Fruit fly (Drosophila melanogaster) whole organism, embryonic: ENCODE results near the gene Eip75B.
A peak's percentile ranks its signal among the peaks of the same experiment; 100 is the strongest.

Source experiments
- Bgb ChIP-seq: fragments of 200-800 bp; sonication (Bioruptor generic); IDR thresholded peaks from 2 replicates; pipeline ENCODE4 v1.3.6; 2022; ENCODE audit warnings: missing biosample characterization, missing genetic modification characterization; ENCODE audit not compliant: partially characterized antibody
- BtbVII ChIP-seq: fragments of 200-800 bp; sonication (Bioruptor generic); optimal IDR thresholded peaks from 3 replicates; lab custom pipeline; 2017; ENCODE audit warnings: missing biosample characterization, mild to moderate bottlenecking, missing genetic modification characterization
- CG10366 ChIP-seq: fragments of 200-800 bp; sonication (Bioruptor generic); IDR thresholded peaks from 2 replicates; pipeline ENCODE4 v1.3.6; 2022; ENCODE audit warnings: missing biosample characterization, missing genetic modification characterization
- CG10654 ChIP-seq: fragments of 200-800 bp; sonication (Bioruptor generic); optimal IDR thresholded peaks from 2 replicates; lab custom pipeline; 2016; ENCODE audit warnings: missing biosample characterization, missing genetic modification characterization
- CG11504 ChIP-seq: fragments of 200-800 bp; sonication (Bioruptor generic); optimal IDR thresholded peaks from 3 replicates; lab custom pipeline; 2019; ENCODE audit warnings: missing biosample characterization, mild to moderate bottlenecking, missing genetic modification characterization, moderate library complexity
- CG1233 ChIP-seq: fragments of 200-800 bp; sonication (Bioruptor generic); optimal IDR thresholded peaks from 4 replicates; lab custom pipeline; 2018; ENCODE audit warnings: missing biosample characterization, mild to moderate bottlenecking, missing genetic modification characterization
- CG12391 ChIP-seq: fragments of 200-800 bp; sonication (Bioruptor generic); optimal IDR thresholded peaks from 3 replicates; lab custom pipeline; 2018; ENCODE audit warnings: missing biosample characterization, mild to moderate bottlenecking, missing genetic modification characterization, moderate library complexity
- CG14014 ChIP-seq: fragments of 200-800 bp; sonication (Bioruptor generic); IDR thresholded peaks from 2 replicates; pipeline ENCODE4 v1.3.6; 2022; ENCODE audit warnings: missing biosample characterization, missing genetic modification characterization
- CG14860 ChIP-seq: fragments of 200-800 bp; sonication (Bioruptor generic); IDR thresholded peaks from 3 replicates; pipeline ENCODE4 v1.3.6; 2022; ENCODE audit warnings: missing biosample characterization, missing genetic modification characterization; ENCODE audit not compliant: partially characterized antibody
- CG2875 ChIP-seq: fragments of 200-800 bp; sonication (Bioruptor generic); optimal IDR thresholded peaks from 2 replicates; lab custom pipeline; 2017; ENCODE audit warnings: missing biosample characterization, mild to moderate bottlenecking, missing genetic modification characterization, missing genetic modification reagents
- CG2889 ChIP-seq: fragments of 200-800 bp; sonication (Bioruptor generic); IDR thresholded peaks from 3 replicates; pipeline ENCODE4 v1.3.6; 2022; ENCODE audit warnings: missing biosample characterization, missing genetic modification characterization
- CG30431 ChIP-seq: fragments of 200-800 bp; sonication (Bioruptor generic); optimal IDR thresholded peaks from 2 replicates; lab custom pipeline; 2017; ENCODE audit warnings: missing biosample characterization, missing genetic modification characterization
- CG7987 ChIP-seq: fragments of 200-800 bp; sonication (Bioruptor generic); optimal IDR thresholded peaks from 2 replicates; lab custom pipeline; 2018; ENCODE audit warnings: missing biosample characterization, mild to moderate bottlenecking, missing genetic modification characterization, moderate library complexity
- CG9437 ChIP-seq: fragments of 200-800 bp; sonication (Bioruptor generic); optimal IDR thresholded peaks from 2 replicates; lab custom pipeline; 2018; ENCODE audit warnings: missing biosample characterization, mild to moderate bottlenecking, missing genetic modification characterization
- CG9932 ChIP-seq: fragments of 200-800 bp; sonication (Bioruptor generic); IDR thresholded peaks from 2 replicates; pipeline ENCODE4 v1.3.6; 2022; ENCODE audit warnings: missing biosample characterization, missing genetic modification characterization
- D19A ChIP-seq: fragments of 200-800 bp; optimal IDR thresholded peaks from 3 replicates; lab custom pipeline; 2019; ENCODE audit warnings: missing biosample characterization, mild to moderate bottlenecking, missing genetic modification characterization, moderate library complexity
- Dbx ChIP-seq: fragments of 200-800 bp; sonication (Bioruptor generic); IDR thresholded peaks from 3 replicates; pipeline ENCODE4 v1.3.6; 2022; ENCODE audit warnings: missing biosample characterization, missing genetic modification characterization
- Dek ChIP-seq: fragments of 200-800 bp; sonication (Bioruptor generic); optimal IDR thresholded peaks from 3 replicates; lab custom pipeline; 2019; ENCODE audit warnings: missing biosample characterization, mild to moderate bottlenecking, missing genetic modification characterization, moderate library complexity
- Dip3 ChIP-seq: fragments of 200-800 bp; sonication (Bioruptor generic); optimal IDR thresholded peaks from 3 replicates; lab custom pipeline; 2016; ENCODE audit warnings: missing biosample characterization, missing genetic modification characterization
- Dll ChIP-seq: fragments of 200-800 bp; sonication (Bioruptor generic); IDR thresholded peaks from 4 replicates; pipeline ENCODE4 v1.3.6; 2022; ENCODE audit warnings: missing biosample characterization, missing genetic modification characterization; ENCODE audit not compliant: partially characterized antibody
- Hsf ChIP-seq: fragments of 200-800 bp; sonication (Bioruptor generic); optimal IDR thresholded peaks from 3 replicates; lab custom pipeline; 2016; ENCODE audit warnings: missing biosample characterization, missing genetic modification characterization
- Opbp ChIP-seq: fragments of 200-800 bp; sonication (Bioruptor generic); IDR thresholded peaks from 3 replicates; pipeline ENCODE4 v1.3.6; 2022; ENCODE audit warnings: missing biosample characterization, missing genetic modification characterization; ENCODE audit not compliant: partially characterized antibody
- Scr ChIP-seq: fragments of 200-800 bp; sonication (Bioruptor generic); IDR thresholded peaks from 2 replicates; pipeline ENCODE4 v1.3.6; 2022; ENCODE audit warnings: missing biosample characterization, missing genetic modification characterization; ENCODE audit not compliant: partially characterized antibody
- Trl ChIP-seq, 3 experiments: fragments of >200 bp in 2 of 3; fragments of 200-800 bp in 1 of 3; sonication (Bioruptor generic) in 1 of 3; optimal IDR thresholded peaks; 2 replicates in 1 of 3; 3 replicates in 2 of 3; lab custom pipeline; 2016 to 2017; ENCODE audit warnings: missing biosample characterization in 1 of 3, missing genetic modification characterization in 1 of 3
- abd-A ChIP-seq: fragments of 200-800 bp; sonication (Bioruptor generic); optimal IDR thresholded peaks from 3 replicates; lab custom pipeline; 2019; ENCODE audit warnings: missing biosample characterization, mild to moderate bottlenecking, missing genetic modification characterization, moderate library complexity
- ase ChIP-seq: fragments of 200-800 bp; sonication (Bioruptor generic); IDR thresholded peaks from 3 replicates; pipeline ENCODE4 v1.3.6; 2022; ENCODE audit warnings: missing biosample characterization, missing genetic modification characterization
- disco-r ChIP-seq: fragments of 200-800 bp; sonication (Bioruptor generic); optimal IDR thresholded peaks from 2 replicates; lab custom pipeline; 2016; ENCODE audit warnings: missing biosample characterization, missing genetic modification characterization
- dmrt99B ChIP-seq: fragments of 200-800 bp; sonication (Bioruptor generic); optimal IDR thresholded peaks from 2 replicates; lab custom pipeline; 2018; ENCODE audit warnings: missing biosample characterization, mild to moderate bottlenecking, missing genetic modification characterization, moderate library complexity
- fd96Cb ChIP-seq: fragments of 200-800 bp; sonication (Bioruptor generic); optimal IDR thresholded peaks from 2 replicates; lab custom pipeline; 2018; ENCODE audit warnings: missing biosample characterization, mild to moderate bottlenecking, missing genetic modification characterization, moderate library complexity
- gcm2 ChIP-seq: fragments of 200-800 bp; sonication (Bioruptor generic); optimal IDR thresholded peaks from 2 replicates; lab custom pipeline; 2016; ENCODE audit warnings: missing biosample characterization, missing genetic modification characterization
- gt ChIP-seq: fragments of 200-800 bp; sonication (Bioruptor generic); IDR thresholded peaks from 2 replicates; pipeline ENCODE4 v1.3.6; 2022; ENCODE audit warnings: missing biosample characterization, missing genetic modification characterization
- ham ChIP-seq: fragments of 200-800 bp; sonication (Bioruptor generic); IDR thresholded peaks from 2 replicates; pipeline ENCODE4 v1.3.6; 2022; ENCODE audit warnings: missing biosample characterization, missing genetic modification characterization
- jigr1 ChIP-seq: fragments of 200-800 bp; sonication (Bioruptor generic); IDR thresholded peaks from 3 replicates; pipeline ENCODE4 v1.3.6; 2022; ENCODE audit warnings: missing biosample characterization, missing genetic modification characterization
- jing ChIP-seq: fragments of 200-800 bp; sonication (Bioruptor generic); optimal IDR thresholded peaks from 2 replicates; lab custom pipeline; 2018; ENCODE audit warnings: missing biosample characterization, mild to moderate bottlenecking, missing genetic modification characterization
- klu ChIP-seq: fragments of 200-800 bp; sonication (Bioruptor generic); IDR thresholded peaks from 2 replicates; pipeline ENCODE4 v1.3.6; 2022; ENCODE audit warnings: missing biosample characterization, missing genetic modification characterization
- lmd ChIP-seq: fragments of 200-800 bp; sonication (Bioruptor generic); IDR thresholded peaks from 2 replicates; pipeline ENCODE4 v1.3.6; 2022; ENCODE audit warnings: missing biosample characterization, missing genetic modification characterization
- nmo ChIP-seq: fragments of 200-800 bp; sonication (Bioruptor generic); optimal IDR thresholded peaks from 2 replicates; lab custom pipeline; 2018; ENCODE audit warnings: missing biosample characterization, mild to moderate bottlenecking, missing genetic modification characterization, moderate library complexity
- org-1 ChIP-seq: fragments of 200-800 bp; sonication (Bioruptor generic); optimal IDR thresholded peaks from 2 replicates; lab custom pipeline; 2017; ENCODE audit warnings: missing biosample characterization, missing genetic modification characterization
- pan ChIP-seq, 4 experiments: fragments of >200 bp in 3 of 4; fragments of 200-800 bp in 1 of 4; sonication (Bioruptor generic) in 1 of 4; optimal IDR thresholded peaks in 3 of 4; IDR thresholded peaks in 1 of 4; 2 replicates each; pipeline versions ENCODE4 v1.3.6 to Lab custom; 2017 to 2022; ENCODE audit warnings: missing biosample characterization in 2 of 4, missing genetic modification characterization in 2 of 4, mixed read lengths in 1 of 4
- pnt ChIP-seq: fragments of 200-800 bp; sonication (Bioruptor generic); optimal IDR thresholded peaks from 3 replicates; lab custom pipeline; 2016; ENCODE audit warnings: missing biosample characterization, missing genetic modification characterization
- pum ChIP-seq: fragments of 200-800 bp; sonication (Bioruptor generic); optimal IDR thresholded peaks from 2 replicates; lab custom pipeline; 2016; ENCODE audit warnings: missing biosample characterization, missing genetic modification characterization
- rib ChIP-seq: fragments of 200-800 bp; sonication (Bioruptor generic); IDR thresholded peaks from 2 replicates; pipeline ENCODE4 v1.3.6; 2022; ENCODE audit warnings: missing biosample characterization, missing genetic modification characterization
- scrt ChIP-seq: fragments of 200-800 bp; sonication (Bioruptor generic); optimal IDR thresholded peaks from 2 replicates; lab custom pipeline; 2018; ENCODE audit warnings: missing biosample characterization, mild to moderate bottlenecking, missing genetic modification characterization, moderate library complexity
- sens ChIP-seq: fragments of 200-800 bp; sonication (Bioruptor generic); peaks from one replicate; lab custom pipeline; 2016; ENCODE audit warnings: missing biosample characterization, missing genetic modification characterization
- sr ChIP-seq: fragments of 200-800 bp; sonication (Bioruptor generic); IDR thresholded peaks from 3 replicates; pipeline ENCODE4 v1.3.6; 2022; ENCODE audit warnings: missing biosample characterization, missing genetic modification characterization
- sug ChIP-seq: fragments of 200-800 bp; optimal IDR thresholded peaks from 2 replicates; lab custom pipeline; 2019; ENCODE audit warnings: missing biosample characterization, mild to moderate bottlenecking, missing genetic modification characterization, moderate library complexity
- tin ChIP-seq: fragments of 200-800 bp; sonication (Bioruptor generic); optimal IDR thresholded peaks from 3 replicates; lab custom pipeline; 2016; ENCODE audit warnings: missing biosample characterization, missing genetic modification characterization
- trh ChIP-seq: fragments of 200-800 bp; sonication (Bioruptor generic); optimal IDR thresholded peaks from 2 replicates; lab custom pipeline; 2016; ENCODE audit warnings: missing biosample characterization, missing genetic modification characterization
- vvl ChIP-seq: fragments of 200-800 bp; sonication (Bioruptor generic); IDR thresholded peaks from 2 replicates; pipeline ENCODE4 v1.3.6; 2022; ENCODE audit warnings: missing biosample characterization, missing genetic modification characterization
- zen ChIP-seq: fragments of 200-800 bp; sonication (Bioruptor generic); optimal IDR thresholded peaks from 3 replicates; lab custom pipeline; 2018; ENCODE audit warnings: missing biosample characterization, mild to moderate bottlenecking, missing genetic modification characterization, moderate library complexity

Eip75B gene

DNA sequence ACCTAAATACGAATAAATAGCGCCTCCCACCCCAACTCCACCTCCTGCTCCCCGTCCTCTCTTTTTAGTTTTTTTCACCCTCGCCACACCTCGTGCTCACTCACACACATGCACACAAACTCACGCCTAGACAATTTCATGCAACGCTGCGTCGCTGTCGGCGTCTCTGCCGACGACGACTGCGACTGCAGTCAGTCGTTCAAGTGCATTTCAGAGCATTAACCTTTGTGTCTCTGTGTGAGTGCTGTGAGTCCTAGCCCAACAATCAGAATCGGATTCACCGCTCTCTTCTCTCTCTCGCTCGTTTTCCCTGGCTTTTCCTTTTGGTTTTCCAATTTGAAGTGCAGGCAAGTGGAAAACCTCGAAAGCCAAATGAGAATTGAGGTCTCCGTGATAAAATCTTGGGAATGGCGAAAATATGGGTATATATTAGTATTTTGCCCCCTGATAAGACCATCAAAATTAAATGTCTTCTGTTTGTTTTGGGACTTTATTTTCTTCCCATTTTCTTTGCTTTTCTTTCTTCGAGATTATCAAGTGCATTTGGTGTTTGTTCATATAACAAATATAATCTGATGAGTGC lies 75.2 kb downstream of the Eip75B start (continued):
- no peak for TF ChIP-seq gcm2 (GFP tag; lab: Kevin White, UChicago)
- TF ChIP-seq CG12391 (tag; lab: Kevin White, UChicago): no peak
- TF ChIP-seq org-1: no peak
- TF ChIP-seq fd96Cb (tag; lab: Kevin White, UChicago): no peak
- peak; percentile 80 for TF ChIP-seq sens
- TF ChIP-seq CG9437 (GFP tag; lab: Kevin White, UChicago): no peak
- TF ChIP-seq CG14860: no peak
- TF ChIP-seq Dek (tag; lab: Kevin White, UChicago): no peak
- TF ChIP-seq sug: no peak
- no peak for TF ChIP-seq CG7987 (GFP tag; lab: Kevin White, UChicago)
- TF ChIP-seq tin (GFP tag; lab: Kevin White, UChicago): no peak
- TF ChIP-seq ase (GFP tag; lab: Robert Waterston, UW): no peak
- TF ChIP-seq CG10654 (GFP tag; lab: Kevin White, UChicago): no peak
- no peak for TF ChIP-seq CG9932 (GFP tag; lab: Robert Waterston, UW)
- TF ChIP-seq disco-r (GFP tag; lab: Kevin White, UChicago): no peak
- no peak for TF ChIP-seq CG30431 (GFP tag; lab: Kevin White, UChicago)
- no peak for TF ChIP-seq Dll (GFP tag; lab: Robert Waterston, UW)
- TF ChIP-seq CG2889 (GFP tag; lab: Robert Waterston, UW): no peak
- no peak for TF ChIP-seq zen (tag; lab: Kevin White, UChicago)
- TF ChIP-seq nmo: no peak
- no peak for TF ChIP-seq scrt
- peak in 1 of 2 experiments; percentile 67 for TF ChIP-seq Trl (optimal IDR thresholded peaks at IDR 0.05; lab: Kevin White, UChicago)
- TF ChIP-seq Trl (GFP tag; optimal IDR thresholded peaks at IDR 0.05; lab: Kevin White, UChicago): no peak
- no peak for TF ChIP-seq pan (optimal IDR thresholded peaks at IDR 0.05; lab: Kevin White, UChicago)
- TF ChIP-seq pan (GFP tag; optimal IDR thresholded peaks at IDR 0.05 in 1 of 2, IDR thresholded peaks at IDR 0.05 in 1 of 2): no peak
- TF ChIP-seq trh: no peak
- no peak for TF ChIP-seq CG2875 (GFP tag; lab: Kevin White, UChicago)
- no peak for TF ChIP-seq ham (GFP tag; lab: Robert Waterston, UW)
- TF ChIP-seq jigr1 (GFP tag; lab: Robert Waterston, UW): no peak
- TF ChIP-seq D19A: no peak
- no peak for TF ChIP-seq klu (GFP tag; lab: Robert Waterston, UW)
- TF ChIP-seq lmd (GFP tag; lab: Robert Waterston, UW): no peak
- no peak for TF ChIP-seq CG10366 (GFP tag; lab: Robert Waterston, UW)
- TF ChIP-seq Hsf: no peak
- TF ChIP-seq BtbVII (GFP tag; lab: Kevin White, UChicago): no peak
- TF ChIP-seq vvl: peak; percentile 30; the same call in 1 of the 2 replicates
- TF ChIP-seq abd-A (tag; lab: Kevin White, UChicago): no peak
- TF ChIP-seq pnt (GFP tag; lab: Kevin White, UChicago): no peak
- TF ChIP-seq jing: no peak
- 0 out of 2 replicates have a peak, but pooled peaks have one; percentile 15 for TF ChIP-seq Bgb (GFP tag; lab: Robert Waterston, UW)
- TF ChIP-seq CG11504: no peak
- no peak for TF ChIP-seq dmrt99B (tag; lab: Kevin White, UChicago)
- peak; percentile 70; the same call in 1 of the 2 replicates for TF ChIP-seq rib (GFP tag; lab: Robert Waterston, UW)
- TF ChIP-seq CG14014 (GFP tag; lab: Robert Waterston, UW): no peak
- TF ChIP-seq pum (GFP tag; lab: Kevin White, UChicago): no peak
- TF ChIP-seq Dbx: no peak
- no peak for TF ChIP-seq gt (GFP tag; lab: Robert Waterston, UW)
- no peak for TF ChIP-seq CG1233 (GFP tag; lab: Kevin White, UChicago)
- TF ChIP-seq Opbp (GFP tag; lab: Robert Waterston, UW): no peak
- TF ChIP-seq Dip3: no peak
- TF ChIP-seq sr (GFP tag; lab: Robert Waterston, UW): no peak
- TF ChIP-seq Scr (GFP tag; lab: Robert Waterston, UW): no peak
